Fruit fly (Drosophila melanogaster) whole organism, embryonic: ENCODE results near the gene brat.
A peak's percentile ranks its signal among the peaks of the same experiment; 100 is the strongest.

Source experiments
- CG10321 ChIP-seq: fragments of 200-800 bp; sonication (Bioruptor generic); IDR thresholded peaks from 2 replicates; pipeline ENCODE4 v1.3.6; 2022; ENCODE audit warnings: missing biosample characterization, missing genetic modification characterization
- CG10543 ChIP-seq: fragments of 200-800 bp; sonication (Bioruptor generic); optimal IDR thresholded peaks from 3 replicates; lab custom pipeline; 2017; ENCODE audit warnings: missing biosample characterization, mild to moderate bottlenecking, missing genetic modification characterization, moderate library complexity
- CG11504 ChIP-seq: fragments of 200-800 bp; sonication (Bioruptor generic); optimal IDR thresholded peaks from 3 replicates; lab custom pipeline; 2019; ENCODE audit warnings: missing biosample characterization, mild to moderate bottlenecking, missing genetic modification characterization, moderate library complexity
- CG12299 ChIP-seq: fragments of 200-800 bp; sonication (Bioruptor generic); optimal IDR thresholded peaks from 2 replicates; lab custom pipeline; 2018; ENCODE audit warnings: missing biosample characterization, mild to moderate bottlenecking, missing genetic modification characterization
- CG12659 ChIP-seq: fragments of 200-800 bp; sonication (Bioruptor generic); optimal IDR thresholded peaks from 3 replicates; lab custom pipeline; 2017; ENCODE audit warnings: mild to moderate bottlenecking, missing biosample characterization, missing genetic modification reagents, missing genetic modification characterization
- CG12942 ChIP-seq: fragments of 200-800 bp; sonication (Bioruptor generic); optimal IDR thresholded peaks from 3 replicates; lab custom pipeline; 2016; ENCODE audit warnings: missing biosample characterization, missing genetic modification characterization
- CG13775 ChIP-seq: fragments of 200-800 bp; sonication (Bioruptor generic); optimal IDR thresholded peaks from 3 replicates; lab custom pipeline; 2017; ENCODE audit warnings: missing biosample characterization, mild to moderate bottlenecking, missing genetic modification characterization
- CG14014 ChIP-seq: fragments of 200-800 bp; sonication (Bioruptor generic); IDR thresholded peaks from 2 replicates; pipeline ENCODE4 v1.3.6; 2022; ENCODE audit warnings: missing biosample characterization, missing genetic modification characterization
- CG15269 ChIP-seq: fragments of 200-800 bp; sonication (Bioruptor generic); optimal IDR thresholded peaks from 2 replicates; lab custom pipeline; 2018; ENCODE audit warnings: missing biosample characterization, mild to moderate bottlenecking, missing genetic modification characterization, moderate library complexity
- CG1529 ChIP-seq: fragments of 200-800 bp; sonication (Bioruptor generic); optimal IDR thresholded peaks from 3 replicates; lab custom pipeline; 2018; ENCODE audit warnings: missing biosample characterization, missing genetic modification characterization
- CG17568 ChIP-seq: fragments of 200-800 bp; sonication (Bioruptor generic); optimal IDR thresholded peaks from 2 replicates; lab custom pipeline; 2018; ENCODE audit warnings: missing biosample characterization, mild to moderate bottlenecking, missing genetic modification characterization, moderate library complexity
- CG3163 ChIP-seq: fragments of 200-800 bp; sonication (Bioruptor generic); optimal IDR thresholded peaks from 3 replicates; lab custom pipeline; 2016; ENCODE audit warnings: missing biosample characterization, missing genetic modification characterization
- CG3847 ChIP-seq: fragments of 200-800 bp; sonication (Bioruptor generic); IDR thresholded peaks from 2 replicates; pipeline ENCODE4 v1.3.6; 2022; ENCODE audit warnings: missing biosample characterization, missing genetic modification characterization
- CG4328 ChIP-seq: fragments of 200-800 bp; sonication (Bioruptor generic); optimal IDR thresholded peaks from 3 replicates; lab custom pipeline; 2017; ENCODE audit warnings: missing biosample characterization, missing genetic modification reagents, missing genetic modification characterization
- CG6765 ChIP-seq: fragments of 200-800 bp; sonication (Bioruptor generic); optimal IDR thresholded peaks from 3 replicates; lab custom pipeline; 2017; ENCODE audit warnings: missing biosample characterization, mild to moderate bottlenecking, missing genetic modification characterization
- CG6854 ChIP-seq: fragments of 200-800 bp; sonication (Bioruptor generic); optimal IDR thresholded peaks from 3 replicates; lab custom pipeline; 2017; ENCODE audit warnings: missing biosample characterization, mild to moderate bottlenecking, missing genetic modification characterization
- CG7963 ChIP-seq: fragments of 200-800 bp; sonication (Bioruptor generic); IDR thresholded peaks from 3 replicates; pipeline ENCODE4 v1.3.6; 2022; ENCODE audit warnings: missing biosample characterization, missing genetic modification characterization; ENCODE audit not compliant: partially characterized antibody
- CG8944 ChIP-seq: fragments of 200-800 bp; sonication (Bioruptor generic); optimal IDR thresholded peaks from 3 replicates; lab custom pipeline; 2016; ENCODE audit warnings: missing biosample characterization, missing genetic modification characterization
- CG9817 ChIP-seq: fragments of 200-800 bp; sonication (Bioruptor generic); optimal IDR thresholded peaks from 2 replicates; lab custom pipeline; 2018; ENCODE audit warnings: missing biosample characterization, mild to moderate bottlenecking, missing genetic modification characterization, moderate library complexity
- CoRest ChIP-seq: fragments of 200-800 bp; sonication (Bioruptor generic); optimal IDR thresholded peaks from 3 replicates; lab custom pipeline; 2018; ENCODE audit warnings: missing biosample characterization, mild to moderate bottlenecking, missing genetic modification characterization, moderate library complexity
- D19B ChIP-seq: fragments of 200-800 bp; sonication (Bioruptor generic); optimal IDR thresholded peaks from 2 replicates; lab custom pipeline; 2017; ENCODE audit warnings: missing biosample characterization, mild to moderate bottlenecking, missing genetic modification characterization
- Deaf1 ChIP-seq: fragments of 200-800 bp; optimal IDR thresholded peaks from 3 replicates; lab custom pipeline; 2019; ENCODE audit warnings: missing biosample characterization, mild to moderate bottlenecking, missing genetic modification characterization, moderate library complexity
- Elba2 ChIP-seq: fragments of 200-800 bp; sonication (Bioruptor generic); optimal IDR thresholded peaks from 3 replicates; lab custom pipeline; 2016; ENCODE audit warnings: missing biosample characterization, missing genetic modification characterization
- H2.0 ChIP-seq: fragments of 200-800 bp; sonication (Bioruptor generic); IDR thresholded peaks from 2 replicates; pipeline ENCODE4 v1.3.6; 2022; ENCODE audit warnings: missing biosample characterization, missing genetic modification characterization
- Kr ChIP-seq: fragments of 200-800 bp; sonication (Bioruptor generic); optimal IDR thresholded peaks from 2 replicates; lab custom pipeline; 2017; ENCODE audit warnings: missing biosample characterization, mild to moderate bottlenecking, missing genetic modification characterization
- MBD-R2 ChIP-seq: fragments of 200-800 bp; sonication (Bioruptor generic); IDR thresholded peaks from 2 replicates; pipeline ENCODE4 v1.3.6; 2022; ENCODE audit warnings: missing biosample characterization, missing genetic modification characterization
- Max ChIP-seq: fragments of 200-800 bp; sonication (Bioruptor generic); optimal IDR thresholded peaks from 2 replicates; lab custom pipeline; 2016; ENCODE audit warnings: missing biosample characterization, mild to moderate bottlenecking, missing genetic modification characterization
- PHDP ChIP-seq: fragments of 200-800 bp; sonication (Bioruptor generic); optimal IDR thresholded peaks from 3 replicates; lab custom pipeline; 2018; ENCODE audit warnings: missing biosample characterization, mild to moderate bottlenecking, missing genetic modification characterization, moderate library complexity
- Scr ChIP-seq: fragments of 200-800 bp; sonication (Bioruptor generic); IDR thresholded peaks from 2 replicates; pipeline ENCODE4 v1.3.6; 2022; ENCODE audit warnings: missing biosample characterization, missing genetic modification characterization; ENCODE audit not compliant: partially characterized antibody
- Stat92E ChIP-seq, 3 experiments: fragments of >200 bp in 2 of 3; fragments of 200-800 bp in 1 of 3; sonication (Bioruptor generic) in 1 of 3; optimal IDR thresholded peaks; 2 replicates each; lab custom pipeline; 2017 to 2019; ENCODE audit warnings: missing biosample characterization in 3 of 3, missing genetic modification characterization in 3 of 3, mild to moderate bottlenecking in 1 of 3, moderate library complexity in 1 of 3
- al ChIP-seq: fragments of 200-800 bp; sonication (Bioruptor generic); IDR thresholded peaks from 2 replicates; pipeline ENCODE4 v1.3.6; 2022; ENCODE audit warnings: missing biosample characterization, missing genetic modification characterization
- ap ChIP-seq: fragments of 200-800 bp; sonication (Bioruptor generic); IDR thresholded peaks from 2 replicates; pipeline ENCODE4 v1.3.6; 2022; ENCODE audit warnings: missing biosample characterization, missing genetic modification characterization
- cato ChIP-seq: fragments of 200-800 bp; sonication (Bioruptor generic); optimal IDR thresholded peaks from 2 replicates; lab custom pipeline; 2016; ENCODE audit warnings: missing biosample characterization, missing genetic modification characterization, borderline replicate concordance
- eve ChIP-seq, 2 experiments: fragments of >200 bp; optimal IDR thresholded peaks; 2 replicates each; lab custom pipeline; 2017; ENCODE audit warnings: missing biosample characterization in 2 of 2, missing genetic modification characterization in 2 of 2
- ewg ChIP-seq: fragments of 200-800 bp; sonication (Bioruptor generic); optimal IDR thresholded peaks from 3 replicates; lab custom pipeline; 2017; ENCODE audit warnings: mild to moderate bottlenecking, missing biosample characterization, missing genetic modification reagents, missing genetic modification characterization
- ftz-f1 ChIP-seq: fragments of 200-800 bp; sonication (Bioruptor generic); optimal IDR thresholded peaks from 2 replicates; lab custom pipeline; 2016; ENCODE audit warnings: missing biosample characterization, missing genetic modification characterization
- fu2 ChIP-seq: fragments of 200-800 bp; sonication (Bioruptor generic); optimal IDR thresholded peaks from 2 replicates; lab custom pipeline; 2016; ENCODE audit warnings: missing biosample characterization, missing genetic modification characterization
- gce ChIP-seq: fragments of 200-800 bp; sonication (Bioruptor generic); IDR thresholded peaks from 3 replicates; pipeline ENCODE4 v1.3.6; 2022; ENCODE audit warnings: missing biosample characterization, missing genetic modification characterization
- gfzf ChIP-seq: fragments of 200-800 bp; sonication (Bioruptor generic); optimal IDR thresholded peaks from 2 replicates; lab custom pipeline; 2016; ENCODE audit warnings: missing biosample characterization, mild to moderate bottlenecking, missing genetic modification characterization, moderate library complexity
- h ChIP-seq: fragments of >200 bp; optimal IDR thresholded peaks from 2 replicates; lab custom pipeline; 2017
- hbn ChIP-seq: fragments of 200-800 bp; sonication (Bioruptor generic); IDR thresholded peaks from 2 replicates; pipeline ENCODE4 v1.3.6; 2022; ENCODE audit warnings: missing biosample characterization, missing genetic modification characterization; ENCODE audit not compliant: partially characterized antibody
- ind ChIP-seq: fragments of 200-800 bp; sonication (Bioruptor generic); optimal IDR thresholded peaks from 3 replicates; lab custom pipeline; 2016; ENCODE audit warnings: missing biosample characterization, missing genetic modification characterization
- lola ChIP-seq, 3 experiments: fragments of >200 bp in 2 of 3; fragments of 200-800 bp in 1 of 3; sonication (Bioruptor generic) in 1 of 3; optimal IDR thresholded peaks; 2 replicates each; lab custom pipeline; 2017 to 2019; ENCODE audit warnings: missing biosample characterization in 3 of 3, missing genetic modification characterization in 3 of 3, mild to moderate bottlenecking in 1 of 3, moderate library complexity in 1 of 3
- oc ChIP-seq: fragments of 200-800 bp; sonication (Bioruptor generic); optimal IDR thresholded peaks from 2 replicates; lab custom pipeline; 2018; ENCODE audit warnings: missing biosample characterization, mild to moderate bottlenecking, missing genetic modification characterization, moderate library complexity
- pita ChIP-seq: fragments of 200-800 bp; sonication (Bioruptor generic); optimal IDR thresholded peaks from 2 replicates; lab custom pipeline; 2017; ENCODE audit warnings: missing biosample characterization, mild to moderate bottlenecking, missing genetic modification characterization
- ro ChIP-seq: fragments of 200-800 bp; sonication (Bioruptor generic); IDR thresholded peaks from 2 replicates; pipeline ENCODE4 v1.3.6; 2022; ENCODE audit warnings: missing biosample characterization, missing genetic modification characterization
- run ChIP-seq: fragments of 200-800 bp; sonication (Bioruptor generic); optimal IDR thresholded peaks from 3 replicates; lab custom pipeline; 2018; ENCODE audit warnings: missing biosample characterization, mild to moderate bottlenecking, missing genetic modification characterization
- ssp ChIP-seq: fragments of 200-800 bp; sonication (Bioruptor generic); IDR thresholded peaks from 2 replicates; pipeline ENCODE4 v1.3.6; 2022; ENCODE audit warnings: missing biosample characterization, missing genetic modification characterization
- tll ChIP-seq, 2 experiments: fragments of 200-800 bp in 1 of 2; fragments of >200 bp in 1 of 2; sonication (Bioruptor generic) in 1 of 2; optimal IDR thresholded peaks; 2 replicates each; lab custom pipeline; 2017 to 2019; ENCODE audit warnings: missing biosample characterization in 2 of 2, missing genetic modification characterization in 2 of 2, mild to moderate bottlenecking in 1 of 2, moderate library complexity in 1 of 2
- vnd ChIP-seq: fragments of 200-800 bp; sonication (Bioruptor generic); IDR thresholded peaks from 3 replicates; pipeline ENCODE4 v1.3.6; 2022; ENCODE audit warnings: missing biosample characterization, missing genetic modification characterization; ENCODE audit not compliant: partially characterized antibody

The brat gene

dm6 chr2L:19190195-19190594, 56.6 kb downstream of the brat start, which contains the start of gene drl (continued):
- TF ChIP-seq CG3847 (GFP tag; lab: Robert Waterston, UW), result no peak
- peak; percentile 12 for TF ChIP-seq CG12299 (tag; lab: Kevin White, UChicago)
- no peak for TF ChIP-seq Max (GFP tag; lab: Kevin White, UChicago)
- peak; percentile 34 for TF ChIP-seq CG6765 (GFP tag; lab: Kevin White, UChicago)
- peak in 1 of 3 experiments; percentile 31 for TF ChIP-seq Stat92E (GFP tag; optimal IDR thresholded peaks at IDR 0.05; lab: Kevin White, UChicago)
- TF ChIP-seq CG17568 (GFP tag; lab: Kevin White, UChicago), result no peak
- no peak; the same call in 2 of the 3 replicates for TF ChIP-seq gce (GFP tag; lab: Robert Waterston, UW)
- no peak for TF ChIP-seq CG12942 (GFP tag; lab: Kevin White, UChicago)
- TF ChIP-seq CG9817 (tag; lab: Kevin White, UChicago), result no peak
- TF ChIP-seq CoRest (tag; lab: Kevin White, UChicago), result no peak
- TF ChIP-seq H2.0 (GFP tag; lab: Robert Waterston, UW), result no peak
- TF ChIP-seq PHDP (tag; lab: Kevin White, UChicago), result peak; percentile 45
- peak; percentile 47 for TF ChIP-seq Kr (GFP tag; lab: Kevin White, UChicago)
- no peak for TF ChIP-seq D19B (GFP tag; lab: Kevin White, UChicago)
- TF ChIP-seq CG1529 (GFP tag; lab: Kevin White, UChicago), result no peak
- TF ChIP-seq tll (GFP tag; optimal IDR thresholded peaks at IDR 0.05; lab: Kevin White, UChicago), result no peak
- TF ChIP-seq CG8944 (GFP tag; lab: Kevin White, UChicago), result no peak
- no peak for TF ChIP-seq fu2
- no peak for TF ChIP-seq gfzf (GFP tag; lab: Kevin White, UChicago)
- no peak for TF ChIP-seq eve (GFP tag; optimal IDR thresholded peaks at IDR 0.05; lab: Kevin White, UChicago)
- no peak for TF ChIP-seq ewg (GFP tag; lab: Kevin White, UChicago)
- TF ChIP-seq CG10543 (GFP tag; lab: Kevin White, UChicago), result peak; percentile 38
- TF ChIP-seq CG14014, result no peak; the same call in 1 of the 2 replicates
- TF ChIP-seq CG4328, result peak; percentile 20
- peak; percentile 92 for TF ChIP-seq Deaf1 (tag; lab: Kevin White, UChicago)
- TF ChIP-seq CG10321, result no peak
- TF ChIP-seq CG15269 (tag; lab: Kevin White, UChicago), result no peak
- no peak for TF ChIP-seq lola (GFP tag; optimal IDR thresholded peaks at IDR 0.05; lab: Kevin White, UChicago)
- TF ChIP-seq MBD-R2 (GFP tag; lab: Robert Waterston, UW), result no peak
- TF ChIP-seq Elba2, result peak; percentile 62
- TF ChIP-seq h (lab: Kevin White, UChicago), result no peak
- TF ChIP-seq run (tag; lab: Kevin White, UChicago), result no peak
- TF ChIP-seq vnd (GFP tag; lab: Robert Waterston, UW), result no peak
- no peak for TF ChIP-seq CG3163 (GFP tag; lab: Kevin White, UChicago)
- no peak for TF ChIP-seq ssp (GFP tag; lab: Robert Waterston, UW)
- TF ChIP-seq CG13775 (GFP tag; lab: Kevin White, UChicago), result peak; percentile 7
- TF ChIP-seq al (GFP tag; lab: Robert Waterston, UW), result no peak
- TF ChIP-seq cato (GFP tag; lab: Kevin White, UChicago), result no peak
- TF ChIP-seq CG7963, result no peak
- peak; percentile 23 for TF ChIP-seq CG12659 (GFP tag; lab: Kevin White, UChicago)
- TF ChIP-seq ap (GFP tag; lab: Robert Waterston, UW), result no peak
- peak; percentile 10 for TF ChIP-seq CG6854 (GFP tag; lab: Kevin White, UChicago)
- no peak for TF ChIP-seq ro
- TF ChIP-seq hbn (GFP tag; lab: Robert Waterston, UW), result no peak
- TF ChIP-seq ind, result no peak
- TF ChIP-seq Scr (GFP tag; lab: Robert Waterston, UW), result peak; percentile 30; the same call in 1 of the 2 replicates
- no peak for TF ChIP-seq CG11504 (tag; lab: Kevin White, UChicago)
- no peak for TF ChIP-seq ftz-f1 (GFP tag; lab: Kevin White, UChicago)
- no peak for TF ChIP-seq pita
- TF ChIP-seq oc (tag; lab: Kevin White, UChicago), result peak; percentile 70
